Worm (Caenorhabditis elegans) whole organism, L4/young adult: ENCODE measurements around the gene C01B10.3.

Source experiments
- W03F9.2 ChIP-seq: fragments of 150-350 bp; optimal IDR thresholded peaks from 2 replicates; lab custom pipeline; 2014; ENCODE audit warnings: missing biosample characterization, missing genetic modification characterization
- dao-5 ChIP-seq: sonication (generic microtip); optimal IDR thresholded peaks from 2 replicates; lab custom pipeline; 2016; ENCODE audit warnings: missing genotype, missing genetic modification characterization, moderate library complexity, missing compliant biosample characterization
- him-1 ChIP-seq: sonication (generic microtip); optimal IDR thresholded peaks from 2 replicates; lab custom pipeline; 2016; ENCODE audit warnings: missing genotype, missing genetic modification reagents, missing genetic modification characterization, missing compliant biosample characterization

DNA sequence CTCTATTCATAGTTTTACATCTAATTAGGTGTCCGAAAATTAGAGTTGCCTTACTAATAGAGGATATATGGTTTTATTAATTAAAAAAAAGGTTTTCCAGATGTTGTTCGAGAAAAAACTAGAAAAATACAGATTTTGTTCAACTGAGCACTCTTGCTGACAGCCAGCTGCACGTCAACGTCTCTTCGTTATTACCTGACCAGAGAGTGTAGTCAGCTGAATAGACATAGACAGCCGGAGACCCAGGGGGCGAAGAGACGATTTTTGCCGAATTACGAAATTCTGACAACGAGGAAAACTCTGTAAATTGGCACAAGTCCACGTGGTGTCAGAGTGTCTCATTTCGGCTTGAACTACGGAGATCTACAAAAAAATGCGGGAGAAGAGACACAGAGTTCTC, 2.5 kb downstream of the C01B10.3 start:
- no peak for TF ChIP-seq him-1 (tag; lab: Kevin White, UChicago)
- TF ChIP-seq W03F9.2 (tag; lab: Kevin White, UChicago), result peak; percentile 37
- no peak for TF ChIP-seq dao-5 (tag; lab: Kevin White, UChicago)
